Fruit fly (Drosophila melanogaster): Measurements from ENCODE around the gene CG17919.

CG17919 gene

DNA sequence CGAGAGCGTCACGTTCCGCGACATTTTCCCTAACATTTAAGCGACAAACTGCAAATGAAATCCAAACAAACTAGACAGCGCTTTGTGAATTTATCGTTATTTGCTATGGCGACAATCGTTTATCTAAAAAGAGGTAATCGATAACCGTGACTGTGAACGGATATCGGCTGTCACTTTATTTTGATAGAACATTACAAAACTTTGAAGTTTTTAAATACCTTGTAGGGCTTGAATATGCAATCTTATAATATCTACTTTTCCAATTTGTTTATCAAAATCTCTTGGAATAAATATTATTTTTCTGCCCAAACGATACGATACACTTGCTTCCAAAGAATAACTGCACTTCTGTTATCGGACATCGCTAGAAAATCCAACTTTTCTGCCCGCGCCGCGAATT is 36.3 kb downstream of the CG17919 start, which contains the start of the genes CG1024 and TfIIFalpha (continued):
- TF ChIP-seq fu2 (GFP tag; optimal IDR thresholded peaks at IDR 0.05), result no peak
- peak; percentile 85 for TF ChIP-seq BEAF-32 (GFP tag; optimal IDR thresholded peaks at IDR 0.05)
- TF ChIP-seq HLH4C (GFP tag; IDR thresholded peaks at IDR 0.05; ENCODE audit: partially characterized antibody), result peak; percentile 97
- peak; percentile 87 for TF ChIP-seq mld (GFP tag; IDR thresholded peaks at IDR 0.05; ENCODE audit: partially characterized antibody)
- no peak for TF ChIP-seq ind (GFP tag; optimal IDR thresholded peaks at IDR 0.05)
- TF ChIP-seq CG17829 (tag; optimal IDR thresholded peaks at IDR 0.05), result peak; percentile 41
- no peak for TF ChIP-seq kni (GFP tag; optimal IDR thresholded peaks at IDR 0.05)
- no peak for TF ChIP-seq Asciz (GFP tag; optimal IDR thresholded peaks at IDR 0.05)
- TF ChIP-seq sr (GFP tag; IDR thresholded peaks at IDR 0.05), result no peak
- no peak for TF ChIP-seq abd-A (tag; optimal IDR thresholded peaks at IDR 0.05)
- TF ChIP-seq Vsx1 (GFP tag; optimal IDR thresholded peaks at IDR 0.05), result no peak
- TF ChIP-seq insv (GFP tag; optimal IDR thresholded peaks at IDR 0.05), result no peak
- no peak for TF ChIP-seq ase (GFP tag; IDR thresholded peaks at IDR 0.05)
- TF ChIP-seq unc-4 (GFP tag; IDR thresholded peaks at IDR 0.05; ENCODE audit: partially characterized antibody), result peak; percentile 88
- TF ChIP-seq CG3407 (GFP tag; optimal IDR thresholded peaks at IDR 0.05), result no peak
- TF ChIP-seq CG6254 (GFP tag; optimal IDR thresholded peaks at IDR 0.05), result no peak
- TF ChIP-seq wek (GFP tag; optimal IDR thresholded peaks at IDR 0.05), result no peak
- no peak for TF ChIP-seq CG10147 (GFP tag; optimal IDR thresholded peaks at IDR 0.05)
- no peak for TF ChIP-seq repo (GFP tag; optimal IDR thresholded peaks at IDR 0.05)
- TF ChIP-seq chinmo (GFP tag; IDR thresholded peaks at IDR 0.05; ENCODE audit: partially characterized antibody), result peak; percentile 78; the same call in 2 of the 4 replicates
- TF ChIP-seq CG13624 (GFP tag; optimal IDR thresholded peaks at IDR 0.05), result no peak
- TF ChIP-seq pita (GFP tag; optimal IDR thresholded peaks at IDR 0.05), result no peak
- no peak for TF ChIP-seq CG12236 (GFP tag; optimal IDR thresholded peaks at IDR 0.05)
- TF ChIP-seq MBD-R2 (GFP tag; IDR thresholded peaks at IDR 0.05), result peak; percentile 73
- no peak for TF ChIP-seq Drgx (GFP tag; IDR thresholded peaks at IDR 0.05)
- no peak for TF ChIP-seq HLH3B (GFP tag; IDR thresholded peaks at IDR 0.05)
- no peak for TF ChIP-seq CG3065 (GFP tag; optimal IDR thresholded peaks at IDR 0.05)
- no peak for TF ChIP-seq Dfd (GFP tag; optimal IDR thresholded peaks at IDR 0.05)
- TF ChIP-seq hkb (optimal IDR thresholded peaks at IDR 0.05), result no peak
- no peak for TF ChIP-seq hkb (GFP tag; IDR thresholded peaks at IDR 0.05)
- TF ChIP-seq esg (GFP tag; conservative IDR thresholded peaks at IDR 0.05), result no peak
- TF ChIP-seq CG10431 (GFP tag; optimal IDR thresholded peaks at IDR 0.05), result no peak
- no peak for TF ChIP-seq sim (GFP tag; IDR thresholded peaks at IDR 0.05)
- no peak for TF ChIP-seq tap (tag; optimal IDR thresholded peaks at IDR 0.05)
- peak in 1 of 3 experiments; percentile 24 for TF ChIP-seq Stat92E (GFP tag; optimal IDR thresholded peaks at IDR 0.05)
- TF ChIP-seq CG16815 (GFP tag; optimal IDR thresholded peaks at IDR 0.05), result no peak
- TF ChIP-seq PHDP (tag; optimal IDR thresholded peaks at IDR 0.05), result no peak
- no peak for TF ChIP-seq org-1 (GFP tag; optimal IDR thresholded peaks at IDR 0.05)
- no peak for TF ChIP-seq ATbp (GFP tag; optimal IDR thresholded peaks at IDR 0.05)
- no peak for TF ChIP-seq CG10321 (GFP tag; IDR thresholded peaks at IDR 0.05)
- no peak for TF ChIP-seq CG34376 (GFP tag; optimal IDR thresholded peaks at IDR 0.05)
- no peak for TF ChIP-seq z (GFP tag; IDR thresholded peaks at IDR 0.05)
- no peak for TF ChIP-seq CG15011 (GFP tag; optimal IDR thresholded peaks at IDR 0.05)
- peak; percentile 82 for TF ChIP-seq sens (GFP tag)
- TF ChIP-seq Opbp (GFP tag; IDR thresholded peaks at IDR 0.05; ENCODE audit: partially characterized antibody), result peak; percentile 79
- no peak for TF ChIP-seq CG11504 (tag; optimal IDR thresholded peaks at IDR 0.05)
- no peak for TF ChIP-seq CG11696 (GFP tag; IDR thresholded peaks at IDR 0.05)
- TF ChIP-seq dmrt99B (tag; optimal IDR thresholded peaks at IDR 0.05), result no peak
- no peak for TF ChIP-seq pho (GFP tag; optimal IDR thresholded peaks at IDR 0.05)
- no peak for TF ChIP-seq CG5245 (GFP tag; optimal IDR thresholded peaks at IDR 0.05)
- TF ChIP-seq danr (GFP tag; IDR thresholded peaks at IDR 0.05), result no peak

Data from whole organism, embryonic.